Worm (Caenorhabditis elegans) whole organism, L3 larva: Measurements from ENCODE around the gene Y11D7A.3.
A peak's percentile ranks its signal among the peaks of the same experiment; 100 is the strongest.

Source experiments
- R02D3.7 ChIP-seq: fragments of 150-350 bp; optimal IDR thresholded peaks from 2 replicates; lab custom pipeline; 2014; ENCODE audit warnings: missing biosample characterization, missing genetic modification characterization
- aly-2 ChIP-seq: fragments of 150-350 bp; optimal IDR thresholded peaks from 2 replicates; lab custom pipeline; 2014; ENCODE audit warnings: missing biosample characterization, missing genetic modification characterization
- ceh-82 ChIP-seq: fragments of 150-350 bp; optimal IDR thresholded peaks from 2 replicates; lab custom pipeline; 2014; ENCODE audit warnings: missing biosample characterization, missing genetic modification characterization
- ceh-9 ChIP-seq: sonication (generic microtip); optimal IDR thresholded peaks from 2 replicates; lab custom pipeline; 2018; ENCODE audit warnings: missing biosample characterization, missing genetic modification characterization
- daf-12 ChIP-seq: fragments of 150-350 bp; optimal IDR thresholded peaks from 2 replicates; lab custom pipeline; 2014; ENCODE audit warnings: missing biosample characterization, missing genetic modification reagents, missing genetic modification characterization
- egl-27 ChIP-seq: sonication (generic microtip); optimal IDR thresholded peaks from 4 replicates; lab custom pipeline; 2017; ENCODE audit warnings: missing biosample characterization, missing genetic modification reagents, missing genetic modification characterization
- egl-5 ChIP-seq: fragments of 150-350 bp; optimal IDR thresholded peaks from 2 replicates; lab custom pipeline; 2017; ENCODE audit warnings: missing biosample characterization, missing genetic modification reagents, missing genetic modification characterization, inconsistent platforms
- elt-1 ChIP-seq: fragments of 150-350 bp; optimal IDR thresholded peaks from 2 replicates; lab custom pipeline; 2014; ENCODE audit warnings: missing biosample characterization, missing genetic modification characterization
- elt-2 ChIP-seq: sonication (generic microtip); optimal IDR thresholded peaks from 2 replicates; lab custom pipeline; 2016; ENCODE audit warnings: missing genetic modification reagents, mild to moderate bottlenecking, missing genetic modification characterization, missing compliant biosample characterization
- elt-3 ChIP-seq, 3 experiments: fragments of 150-350 bp in 1 of 3; sonication (generic microtip) in 2 of 3; optimal IDR thresholded peaks; 2 replicates in 2 of 3; 4 replicates in 1 of 3; lab custom pipeline; 2014 to 2017; ENCODE audit warnings: missing biosample characterization in 3 of 3, missing genetic modification characterization in 3 of 3
- eor-1 ChIP-seq, 2 experiments: fragments of 150-350 bp; optimal IDR thresholded peaks; 2 replicates each; lab custom pipeline; 2014 to 2018; ENCODE audit warnings: missing biosample characterization in 2 of 2, missing genetic modification characterization in 2 of 2
- fkh-10 ChIP-seq: sonication (generic microtip); optimal IDR thresholded peaks from 2 replicates; lab custom pipeline; 2017; ENCODE audit warnings: missing biosample characterization, missing genetic modification reagents, missing genetic modification characterization
- fkh-2 ChIP-seq: fragments of 150-350 bp; optimal IDR thresholded peaks from 2 replicates; lab custom pipeline; 2014; ENCODE audit warnings: missing biosample characterization, missing genetic modification reagents, missing genetic modification characterization
- fos-1 ChIP-seq: fragments of 150-350 bp; optimal IDR thresholded peaks from 2 replicates; lab custom pipeline; 2014; ENCODE audit warnings: missing biosample characterization, missing genetic modification characterization
- hmg-11 ChIP-seq: sonication (generic microtip); optimal IDR thresholded peaks from 2 replicates; lab custom pipeline; 2016; ENCODE audit warnings: missing genetic modification characterization, missing compliant biosample characterization
- jun-1 ChIP-seq: fragments of 150-350 bp; optimal IDR thresholded peaks from 2 replicates; lab custom pipeline; 2014; ENCODE audit warnings: missing biosample characterization, missing genetic modification reagents, missing genetic modification characterization
- lin-15B ChIP-seq: fragments of 150-350 bp; optimal IDR thresholded peaks from 2 replicates; lab custom pipeline; 2014; ENCODE audit warnings: missing biosample characterization, missing genetic modification characterization
- lin-39 ChIP-seq: fragments of 150-350 bp; optimal IDR thresholded peaks from 2 replicates; lab custom pipeline; 2018; ENCODE audit warnings: missing biosample characterization, missing genetic modification reagents, missing genetic modification characterization
- lsy-12 ChIP-seq: sonication (generic microtip); optimal IDR thresholded peaks from 2 replicates; lab custom pipeline; 2016; ENCODE audit warnings: mild to moderate bottlenecking, missing genetic modification characterization, missing compliant biosample characterization
- mml-1 ChIP-seq: fragments of 150-350 bp; sonication (generic microtip); optimal IDR thresholded peaks from 3 replicates; lab custom pipeline; 2014; ENCODE audit warnings: missing biosample characterization, missing genetic modification characterization
- nhr-11 ChIP-seq: fragments of 150-350 bp; optimal IDR thresholded peaks from 2 replicates; lab custom pipeline; 2014; ENCODE audit warnings: missing biosample characterization, missing genetic modification characterization
- nhr-12 ChIP-seq: fragments of 150-350 bp; optimal IDR thresholded peaks from 2 replicates; lab custom pipeline; 2014; ENCODE audit warnings: missing biosample characterization, missing genetic modification characterization
- nhr-23 ChIP-seq: fragments of 150-350 bp; optimal IDR thresholded peaks from 2 replicates; lab custom pipeline; 2014; ENCODE audit warnings: missing biosample characterization, missing genetic modification reagents, missing genetic modification characterization
- nhr-237 ChIP-seq: fragments of 150-350 bp; optimal IDR thresholded peaks from 2 replicates; lab custom pipeline; 2014; ENCODE audit warnings: missing biosample characterization, missing genetic modification characterization
- nhr-25 ChIP-seq: sonication (generic microtip); optimal IDR thresholded peaks from 2 replicates; lab custom pipeline; 2017; ENCODE audit warnings: missing biosample characterization, missing genetic modification characterization
- nhr-28 ChIP-seq: fragments of 150-350 bp; optimal IDR thresholded peaks from 2 replicates; lab custom pipeline; 2014; ENCODE audit warnings: missing biosample characterization, missing genetic modification characterization
- nhr-43 ChIP-seq: sonication (generic microtip); optimal IDR thresholded peaks from 2 replicates; lab custom pipeline; 2016; ENCODE audit warnings: mild to moderate bottlenecking, missing genetic modification characterization, missing compliant biosample characterization; ENCODE audit not compliant: poor library complexity, severe bottlenecking
- nhr-67 ChIP-seq: fragments of 150-350 bp; optimal IDR thresholded peaks from 2 replicates; lab custom pipeline; 2014; ENCODE audit warnings: missing biosample characterization, missing genetic modification characterization
- nhr-76 ChIP-seq: fragments of 150-350 bp; sonication (generic microtip); optimal IDR thresholded peaks from 5 replicates; lab custom pipeline; 2014; ENCODE audit warnings: missing biosample characterization, missing genetic modification characterization
- pha-4 ChIP-seq: fragments of 150-350 bp; optimal IDR thresholded peaks from 2 replicates; lab custom pipeline; 2014; ENCODE audit warnings: missing biosample characterization, missing genetic modification reagents, missing genetic modification characterization
- sea-2 ChIP-seq: fragments of 150-350 bp; sonication (generic microtip); optimal IDR thresholded peaks from 4 replicates; lab custom pipeline; 2014; ENCODE audit warnings: missing biosample characterization, missing genetic modification reagents, missing genetic modification characterization
- skn-1 ChIP-seq: fragments of 150-350 bp; optimal IDR thresholded peaks from 2 replicates; lab custom pipeline; 2014; ENCODE audit warnings: missing biosample characterization, missing genetic modification characterization
- snpc-4 ChIP-seq: fragments of 150-350 bp; optimal IDR thresholded peaks from 2 replicates; lab custom pipeline; 2014; ENCODE audit warnings: missing biosample characterization, missing genetic modification characterization
- tbx-2 ChIP-seq: sonication (generic microtip); optimal IDR thresholded peaks from 2 replicates; lab custom pipeline; 2016; ENCODE audit warnings: mild to moderate bottlenecking, missing genetic modification characterization, missing compliant biosample characterization
- unc-62 ChIP-seq: fragments of 150-350 bp; sonication (generic microtip); optimal IDR thresholded peaks from 4 replicates; lab custom pipeline; 2014; ENCODE audit warnings: missing biosample characterization, missing genetic modification reagents, missing genetic modification characterization
- ztf-11 ChIP-seq: fragments of 150-350 bp; optimal IDR thresholded peaks from 2 replicates; lab custom pipeline; 2014; ENCODE audit warnings: missing biosample characterization, missing genetic modification characterization
- ztf-4 ChIP-seq: fragments of 150-350 bp; optimal IDR thresholded peaks from 2 replicates; lab custom pipeline; 2014; ENCODE audit warnings: missing biosample characterization, missing genetic modification characterization

Gene Y11D7A.3

ce11 chrIV:9232421-9233141 is at the start of gene Y11D7A.3:
Gene Y11D7A.3, plus strand, starts transcription at chrIV:9233091.
- TF ChIP-seq unc-62 (GFP tag; lab: Kevin White, UChicago) (no peak), elt-1 (tag; lab: Kevin White, UChicago) (peak; percentile 77), tbx-2 (no peak), jun-1 (tag; lab: Kevin White, UChicago) (no peak), nhr-43 (tag; lab: Kevin White, UChicago) (peak; percentile 31), nhr-23 (tag; lab: Kevin White, UChicago) (peak; percentile 43), fkh-10 (no peak), pha-4 (tag; lab: Kevin White, UChicago) (no peak), R02D3.7 (tag; lab: Kevin White, UChicago) (no peak), nhr-237 (tag; lab: Kevin White, UChicago) (no peak)

ce11 chrIV:9184547-9184946 is 48.3 kb upstream of the Y11D7A.3 start, which contains the start of gene C07C7.1:
Gene C07C7.1, plus strand, starts transcription at chrIV:9184847.
- TF ChIP-seq skn-1 (no peak), egl-5 (tag; lab: Kevin White, UChicago) (no peak)
- TF ChIP-seq, all 47 proteins: peak for 0

- TF ChIP-seq nhr-23 (tag; lab: Kevin White, UChicago) (peak; percentile 50), nhr-76 (tag; lab: Kevin White, UChicago) (no peak), fos-1 (tag; lab: Kevin White, UChicago) (no peak), nhr-43 (tag; lab: Kevin White, UChicago) (peak; percentile 59), elt-3 (tag; optimal IDR thresholded peaks at IDR 0.05; lab: Kevin White, UChicago) (no peak), lin-15B (peak; percentile 30), ceh-82 (tag; lab: Kevin White, UChicago) (no peak), elt-2 (no peak), pha-4 (tag; lab: Kevin White, UChicago) (peak; percentile 78), nhr-237 (tag; lab: Kevin White, UChicago) (no peak), ceh-9 (no peak), hmg-11 (tag; lab: Kevin White, UChicago) (no peak), fkh-2 (no peak), aly-2 (tag; lab: Kevin White, UChicago) (no peak), R02D3.7 (tag; lab: Kevin White, UChicago) (no peak), ztf-4 (no peak), nhr-28 (no peak), nhr-11 (tag; lab: Kevin White, UChicago) (no peak), egl-5 (tag; lab: Kevin White, UChicago) (peak; percentile 41), nhr-12 (tag; lab: Kevin White, UChicago) (no peak), tbx-2 (no peak), lsy-12 (no peak), snpc-4 (no peak), skn-1 (no peak), ztf-11 (tag; lab: Kevin White, UChicago) (no peak), lin-39 (tag; lab: Kevin White, UChicago) (peak; percentile 80), nhr-67 (tag; lab: Kevin White, UChicago) (no peak), daf-12 (tag; lab: Kevin White, UChicago) (no peak), egl-27 (tag; lab: Kevin White, UChicago) (no peak), nhr-25 (tag; lab: Kevin White, UChicago) (peak; percentile 39), unc-62 (GFP tag; lab: Kevin White, UChicago) (no peak), mml-1 (tag; lab: Kevin White, UChicago) (no peak), eor-1 (tag; optimal IDR thresholded peaks at IDR 0.05; lab: Kevin White, UChicago) (no peak), jun-1 (tag; lab: Kevin White, UChicago) (peak; percentile 53), sea-2 (GFP tag; lab: Kevin White, UChicago) (no peak)
- TF ChIP-seq, all 47 proteins: peak for 8
Measured at ce11 chrIV:9191183-9191582, 41.7 kb upstream of the Y11D7A.3 start.
